Worm (Caenorhabditis elegans) whole organism, young adult: Measurements from ENCODE around the gene tra-2.

Experiments used
- F23B12.7 ChIP-seq: sonication (generic microtip); optimal IDR thresholded peaks from 2 replicates; lab custom pipeline; 2017; ENCODE audit warnings: missing genetic modification characterization, mild to moderate bottlenecking, missing compliant biosample characterization, antibody characterized with exemption, moderate library complexity; ENCODE audit not compliant: insufficient read depth
- ama-1 ChIP-seq, 3 experiments: fragments of 150-350 bp in 1 of 3; sonication (generic microtip) in 2 of 3; optimal IDR thresholded peaks; 2 replicates each; lab custom pipeline; 2014 to 2018; ENCODE audit warnings: missing biosample characterization in 2 of 3, missing genetic modification characterization in 2 of 3, missing genetic modification reagents in 2 of 3
- attf-3 ChIP-seq: fragments of 200-800 bp; sonication (Bioruptor generic); conservative IDR thresholded peaks from 2 replicates; pipeline ENCODE4 v1.3.6; 2022; ENCODE audit warnings: missing genetic modification reagents, missing genetic modification characterization, missing compliant biosample characterization
- cebp-2 ChIP-seq: fragments of 200-800 bp; sonication (Bioruptor generic); IDR thresholded peaks from 2 replicates; pipeline ENCODE4 v1.3.6; 2022; ENCODE audit warnings: missing genetic modification characterization, missing compliant biosample characterization
- dox-1 ChIP-seq: fragments of 200-800 bp; sonication (Bioruptor generic); IDR thresholded peaks from 2 replicates; pipeline ENCODE4 v1.3.6; 2022; ENCODE audit warnings: missing genetic modification reagents, missing genetic modification characterization, missing compliant biosample characterization
- ets-4 ChIP-seq: fragments of 200-800 bp; sonication (Bioruptor generic); optimal IDR thresholded peaks from 2 replicates; lab custom pipeline; 2018; ENCODE audit warnings: mild to moderate bottlenecking, missing genetic modification characterization, missing compliant biosample characterization
- lin-40 ChIP-seq: sonication (generic microtip); optimal IDR thresholded peaks from 2 replicates; lab custom pipeline; 2016; ENCODE audit warnings: missing genetic modification characterization, mild to moderate bottlenecking, missing compliant biosample characterization, missing genotype, missing genetic modification reagents
- nfya-2 ChIP-seq: fragments of 200-800 bp; sonication (Bioruptor generic); IDR thresholded peaks from 2 replicates; pipeline ENCODE4 v1.3.6; 2022; ENCODE audit warnings: missing genetic modification reagents, missing genetic modification characterization, missing compliant biosample characterization
- nhr-179 ChIP-seq: sonication (generic microtip); optimal IDR thresholded peaks from 2 replicates; lab custom pipeline; 2016; ENCODE audit warnings: mild to moderate bottlenecking, missing genetic modification characterization, missing compliant biosample characterization
- snpc-4 ChIP-seq, 5 experiments: fragments of 150-350 bp in 1 of 5; sonication (generic microtip) in 4 of 5; optimal IDR thresholded peaks; 2 replicates each; lab custom pipeline; 2014 to 2018; ENCODE audit warnings: missing genetic modification characterization in 5 of 5, missing biosample characterization in 3 of 5, antibody characterized with exemption in 2 of 5, mild to moderate bottlenecking in 2 of 5, missing compliant biosample characterization in 2 of 5, missing genotype in 2 of 5, moderate library complexity in 2 of 5, missing genetic modification reagents in 1 of 5
- unc-62 ChIP-seq: fragments of 150-350 bp; optimal IDR thresholded peaks from 2 replicates; lab custom pipeline; 2014; ENCODE audit warnings: missing biosample characterization, missing genetic modification reagents, missing genetic modification characterization
- ztf-26 ChIP-seq: sonication (generic microtip); optimal IDR thresholded peaks from 2 replicates; lab custom pipeline; 2017; ENCODE audit warnings: missing genetic modification characterization, missing compliant biosample characterization

DNA sequence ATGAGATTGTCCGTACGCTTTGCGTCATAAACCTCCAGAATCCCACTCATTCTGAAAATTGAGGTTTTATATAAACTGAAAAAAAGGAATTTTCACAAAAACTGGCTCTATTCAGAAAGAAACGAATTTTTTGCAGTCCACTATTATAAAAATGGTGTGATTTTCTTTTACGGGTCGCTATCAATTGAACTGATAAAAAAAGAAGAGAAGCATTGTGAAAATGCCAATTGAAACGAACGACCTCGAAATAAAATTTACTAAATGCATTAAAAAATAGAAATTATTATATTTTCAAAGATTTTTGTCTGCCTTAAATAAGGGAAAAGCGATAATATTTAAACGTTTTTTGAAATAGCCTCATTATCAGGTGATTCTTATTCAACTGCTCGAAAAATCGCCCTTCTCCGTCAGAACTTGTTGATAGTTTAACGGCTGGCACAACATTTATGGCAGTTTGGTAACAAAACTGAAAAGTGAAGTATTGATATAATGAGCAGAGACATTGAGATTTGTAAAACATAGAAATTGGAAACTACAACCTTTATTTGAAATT is 6.8 kb upstream of the tra-2 start, which contains the start of gene art-1:
- no peak for TF ChIP-seq nfya-2 (GFP tag; lab: Robert Waterston, UW)
- TF ChIP-seq dox-1 (GFP tag; lab: Robert Waterston, UW), result no peak
- TF ChIP-seq ets-4 (GFP tag; lab: Kevin White, UChicago), result no peak
- TF ChIP-seq snpc-4 (GFP tag; optimal IDR thresholded peaks at IDR 0.05; lab: Kevin White, UChicago), result no peak
- peak in 1 of 4 experiments; percentile 35 for TF ChIP-seq snpc-4 (tag; optimal IDR thresholded peaks at IDR 0.05; lab: Kevin White, UChicago)
- no peak for TF ChIP-seq ztf-26 (tag; lab: Kevin White, UChicago)
- no peak for TF ChIP-seq F23B12.7 (tag; lab: Kevin White, UChicago)
- TF ChIP-seq cebp-2, result no peak
- TF ChIP-seq attf-3 (GFP tag; lab: Robert Waterston, UW), result no peak
- no peak for TF ChIP-seq ama-1 (optimal IDR thresholded peaks at IDR 0.05; lab: Kevin White, UChicago)
- TF ChIP-seq ama-1 (GFP tag; optimal IDR thresholded peaks at IDR 0.05; lab: Kevin White, UChicago), result peak in 1 of 2 experiments; percentile 67
- TF ChIP-seq unc-62, result no peak
- no peak for TF ChIP-seq nhr-179 (tag; lab: Kevin White, UChicago)
- TF ChIP-seq lin-40 (tag; lab: Kevin White, UChicago), result no peak
